Worm (Caenorhabditis elegans) whole organism, L1 larva: ENCODE results near the gene srg-60.

Experiments used
- ets-5 ChIP-seq: fragments of 200-800 bp; sonication (Bioruptor generic); IDR thresholded peaks from 2 replicates; pipeline ENCODE4 v1.3.6; 2022; ENCODE audit warnings: missing genetic modification characterization, missing compliant biosample characterization
- hlh-4 ChIP-seq: sonication (generic microtip); optimal IDR thresholded peaks from 2 replicates; lab custom pipeline; 2016; ENCODE audit warnings: mild to moderate bottlenecking, missing genetic modification characterization, missing compliant biosample characterization
- jun-1 ChIP-seq: fragments of 150-350 bp; optimal IDR thresholded peaks from 2 replicates; lab custom pipeline; 2014; ENCODE audit warnings: missing biosample characterization, missing genetic modification reagents, missing genetic modification characterization
- nhr-12 ChIP-seq: sonication (generic microtip); optimal IDR thresholded peaks from 2 replicates; lab custom pipeline; 2017; ENCODE audit warnings: missing biosample characterization, missing genetic modification characterization
- nhr-47 ChIP-seq: sonication (generic microtip); optimal IDR thresholded peaks from 2 replicates; lab custom pipeline; 2016; ENCODE audit warnings: mild to moderate bottlenecking, missing genetic modification characterization, moderate library complexity, missing compliant biosample characterization
- nhr-77 ChIP-seq: fragments of 150-350 bp; optimal IDR thresholded peaks from 2 replicates; lab custom pipeline; 2014; ENCODE audit warnings: missing biosample characterization, missing genetic modification characterization
- pag-3 ChIP-seq: sonication (generic microtip); optimal IDR thresholded peaks from 2 replicates; lab custom pipeline; 2017; ENCODE audit warnings: missing genetic modification characterization, mild to moderate bottlenecking, missing compliant biosample characterization, antibody characterized with exemption, borderline replicate concordance; ENCODE audit not compliant: insufficient read depth
- pqm-1 ChIP-seq: sonication (generic microtip); optimal IDR thresholded peaks from 3 replicates; lab custom pipeline; 2017; ENCODE audit warnings: missing biosample characterization, missing genetic modification characterization
- skn-1 ChIP-seq: fragments of 150-350 bp; optimal IDR thresholded peaks from 2 replicates; lab custom pipeline; 2014; ENCODE audit warnings: missing biosample characterization, missing genetic modification characterization
- snpc-4 ChIP-seq: fragments of 150-350 bp; optimal IDR thresholded peaks from 2 replicates; lab custom pipeline; 2014; ENCODE audit warnings: missing biosample characterization, missing genetic modification characterization
- unc-62 ChIP-seq: fragments of 150-350 bp; optimal IDR thresholded peaks from 2 replicates; lab custom pipeline; 2014; ENCODE audit warnings: missing biosample characterization, missing genetic modification reagents, missing genetic modification characterization
- zag-1 ChIP-seq: fragments of 150-350 bp; optimal IDR thresholded peaks from 2 replicates; lab custom pipeline; 2014; ENCODE audit warnings: missing biosample characterization, missing genetic modification characterization

- TF ChIP-seq unc-62 (GFP tag; lab: Kevin White, UChicago) (no peak), pqm-1 (tag; lab: Kevin White, UChicago) (no peak), jun-1 (tag; lab: Kevin White, UChicago) (no peak), nhr-77 (tag; lab: Kevin White, UChicago) (no peak), pag-3 (tag; lab: Kevin White, UChicago) (no peak), nhr-47 (tag; lab: Kevin White, UChicago) (no peak), skn-1 (tag; lab: Kevin White, UChicago) (no peak), ets-5 (GFP tag; lab: Robert Waterston, UW) (no peak), hlh-4 (tag; lab: Kevin White, UChicago) (no peak), zag-1 (tag; lab: Kevin White, UChicago) (no peak), nhr-12 (tag; lab: Kevin White, UChicago) (no peak), snpc-4 (tag; lab: Kevin White, UChicago) (no peak)
Observed at ce11 chrV:2730784-2731480, 8.5 kb upstream of the srg-60 start, which contains the start of gene dod-3.
